Worm (Caenorhabditis elegans): ENCODE measurements around the gene phf-30.

DNA sequence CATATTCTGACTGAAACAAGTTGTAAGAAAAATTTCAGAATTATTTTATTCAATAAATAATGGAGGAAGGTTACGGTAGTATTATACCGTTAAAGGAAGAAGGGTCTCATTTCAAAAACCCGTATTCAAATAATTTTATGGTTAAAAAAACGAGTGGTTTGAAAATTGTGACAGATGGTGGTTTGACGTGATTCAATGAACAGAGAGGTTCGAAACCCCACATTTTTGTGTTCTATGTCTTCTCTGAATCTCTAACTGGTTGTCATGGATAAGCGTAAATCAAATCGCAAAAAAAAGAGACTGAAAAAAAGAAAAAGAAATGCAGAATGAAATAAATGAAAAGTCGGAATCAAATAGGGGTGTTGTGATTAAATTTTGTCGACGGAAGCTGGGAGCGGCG lies 38.5 kb downstream of the phf-30 start, which contains the start of gene ZK994.6:
- TF ChIP-seq madf-9 (GFP tag; conservative IDR thresholded peaks at IDR 0.05) (no peak), snpc-1.2 (GFP tag; IDR thresholded peaks at IDR 0.05) (no peak), lir-3 (tag; optimal IDR thresholded peaks at IDR 0.05) (no peak), unc-39 (tag; optimal IDR thresholded peaks at IDR 0.05) (no peak), nhr-111 (GFP tag; optimal IDR thresholded peaks at IDR 0.05) (no peak), lin-39 (tag; optimal IDR thresholded peaks at IDR 0.05) (no peak), hlh-11 (tag; optimal IDR thresholded peaks at IDR 0.05) (no peak), aly-2 (tag; optimal IDR thresholded peaks at IDR 0.05) (no peak), ceh-32 (tag; optimal IDR thresholded peaks at IDR 0.05; ENCODE audit: poor library complexity) (no peak), pha-4 (GFP tag; IDR thresholded peaks at IDR 0.05) (no peak), pha-4 (tag; optimal IDR thresholded peaks at IDR 0.05) (no peak), nhr-237 (tag; optimal IDR thresholded peaks at IDR 0.05) (no peak), egl-27 (tag; optimal IDR thresholded peaks at IDR 0.05) (no peak), dpl-1 (GFP tag; optimal IDR thresholded peaks at IDR 0.05) (no peak), snpc-4 (tag; optimal IDR thresholded peaks at IDR 0.05) (no peak)

All from whole organism, L4 larva.